Fruit fly (Drosophila melanogaster) whole organism, adult: Measurements from ENCODE around the gene cv.

Experiments used
- CG11617 ChIP-seq: fragments of 200-800 bp; sonication (Bioruptor generic); optimal IDR thresholded peaks from 2 replicates; lab custom pipeline; 2017; ENCODE audit warnings: mild to moderate bottlenecking, missing biosample characterization, missing genetic modification reagents, missing genetic modification characterization
- CG12768 ChIP-seq: fragments of 200-800 bp; sonication (Bioruptor generic); optimal IDR thresholded peaks from 2 replicates; lab custom pipeline; 2017; ENCODE audit warnings: missing biosample characterization, missing genetic modification characterization, mild to moderate bottlenecking, moderate library complexity, missing genetic modification reagents
- CG14711 ChIP-seq: fragments of 200-800 bp; sonication (Bioruptor generic); optimal IDR thresholded peaks from 2 replicates; lab custom pipeline; 2018; ENCODE audit warnings: missing biosample characterization, mild to moderate bottlenecking, missing genetic modification characterization, moderate library complexity
- CG1620 ChIP-seq: fragments of 200-800 bp; sonication (Bioruptor generic); optimal IDR thresholded peaks from 2 replicates; lab custom pipeline; 2016; ENCODE audit warnings: missing biosample characterization, missing genetic modification characterization
- CG33017 ChIP-seq: fragments of 200-800 bp; sonication (Bioruptor generic); optimal IDR thresholded peaks from 2 replicates; lab custom pipeline; 2018; ENCODE audit warnings: missing biosample characterization, mild to moderate bottlenecking, missing genetic modification characterization, moderate library complexity
- CG5204 ChIP-seq: fragments of 200-800 bp; sonication (Bioruptor generic); optimal IDR thresholded peaks from 2 replicates; lab custom pipeline; 2016; ENCODE audit warnings: missing biosample characterization, missing genetic modification characterization
- CG7045 ChIP-seq: fragments of 200-800 bp; sonication (Bioruptor generic); optimal IDR thresholded peaks from 2 replicates; lab custom pipeline; 2017; ENCODE audit warnings: missing biosample characterization, mild to moderate bottlenecking, missing genetic modification characterization
- CG7101 ChIP-seq: fragments of 200-800 bp; sonication (Bioruptor generic); optimal IDR thresholded peaks from 2 replicates; lab custom pipeline; 2018; ENCODE audit warnings: missing biosample characterization, mild to moderate bottlenecking, missing genetic modification characterization, moderate library complexity
- Clk ChIP-seq: fragments of 200-800 bp; sonication (Bioruptor generic); optimal IDR thresholded peaks from 2 replicates; lab custom pipeline; 2017; ENCODE audit warnings: missing biosample characterization, missing genetic modification characterization
- Crg-1 ChIP-seq: fragments of 200-800 bp; sonication (Bioruptor generic); optimal IDR thresholded peaks from 2 replicates; lab custom pipeline; 2016; ENCODE audit warnings: missing biosample characterization, missing genetic modification characterization
- Hr96 ChIP-seq: fragments of 200-800 bp; sonication (Bioruptor generic); optimal IDR thresholded peaks from 2 replicates; lab custom pipeline; 2016; ENCODE audit warnings: missing biosample characterization, missing genetic modification characterization
- Mnt ChIP-seq: fragments of 200-800 bp; sonication (Bioruptor generic); optimal IDR thresholded peaks from 2 replicates; lab custom pipeline; 2016; ENCODE audit warnings: missing biosample characterization, mild to moderate bottlenecking, missing genetic modification characterization
- bab1 ChIP-seq: fragments of 200-800 bp; sonication (Bioruptor generic); optimal IDR thresholded peaks from 3 replicates; lab custom pipeline; 2019; ENCODE audit warnings: missing biosample characterization, mild to moderate bottlenecking, missing genetic modification characterization, moderate library complexity
- cic ChIP-seq: fragments of 200-800 bp; sonication (Bioruptor generic); optimal IDR thresholded peaks from 2 replicates; lab custom pipeline; 2017; ENCODE audit warnings: missing biosample characterization, mild to moderate bottlenecking, missing genetic modification characterization, moderate library complexity
- cnc ChIP-seq, 2 experiments: fragments of >200 bp; optimal IDR thresholded peaks; 2 replicates each; lab custom pipeline; 2017
- kay ChIP-seq: fragments of 200-800 bp; sonication (Bioruptor generic); peaks from one replicate; lab custom pipeline; 2016; ENCODE audit warnings: missing biosample characterization, missing genetic modification characterization, borderline replicate concordance
- ovo ChIP-seq: fragments of 200-800 bp; sonication (Bioruptor generic); optimal IDR thresholded peaks from 2 replicates; lab custom pipeline; 2016; ENCODE audit warnings: missing biosample characterization, missing genetic modification characterization
- pad ChIP-seq: fragments of 200-800 bp; sonication (Bioruptor generic); optimal IDR thresholded peaks from 3 replicates; lab custom pipeline; 2017; ENCODE audit warnings: missing biosample characterization, missing genetic modification characterization, mild to moderate bottlenecking, moderate library complexity, missing genetic modification reagents
- tj ChIP-seq: fragments of 200-800 bp; sonication (Bioruptor generic); optimal IDR thresholded peaks from 3 replicates; lab custom pipeline; 2017; ENCODE audit warnings: missing biosample characterization, mild to moderate bottlenecking, missing genetic modification characterization, moderate library complexity
- toe ChIP-seq: fragments of 200-800 bp; sonication (Bioruptor generic); optimal IDR thresholded peaks from 2 replicates; lab custom pipeline; 2016; ENCODE audit warnings: missing biosample characterization, missing genetic modification characterization

Gene cv

DNA sequence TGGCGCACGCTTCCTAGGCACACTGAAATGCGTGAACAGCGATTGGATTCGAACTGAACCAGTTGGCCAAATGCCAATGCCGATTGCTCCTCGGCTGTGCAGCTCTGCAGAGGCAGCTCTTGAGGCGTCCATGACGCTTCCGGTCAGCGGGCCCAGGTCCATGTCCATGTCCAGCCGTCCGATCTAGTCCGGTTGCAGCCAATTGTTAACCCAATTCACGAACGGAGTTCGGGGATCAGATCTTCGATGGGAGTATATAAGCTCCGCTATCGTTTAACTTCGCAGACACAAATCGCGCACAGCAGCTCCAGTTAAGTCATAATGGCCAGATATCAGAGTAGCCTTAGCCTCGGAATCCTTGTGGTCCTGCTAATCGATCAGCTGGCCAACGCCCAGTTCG lies 6.9 kb upstream of the cv start, which contains the start of gene CG42449:
TSS of gene CG42449 (plus strand) at position 301 of the 400 bp plus-strand sequence.
- TF ChIP-seq CG7101 (tag; lab: Kevin White, UChicago) (no peak), ovo (GFP tag; lab: Kevin White, UChicago) (no peak), cnc (optimal IDR thresholded peaks at IDR 0.05; lab: Kevin White, UChicago) (no peak), tj (no peak), CG33017 (tag; lab: Kevin White, UChicago) (no peak), Clk (GFP tag; lab: Kevin White, UChicago) (no peak), CG14711 (tag; lab: Kevin White, UChicago) (no peak)

dm6 chrX:5690216-5690523 lies 368 bp downstream of the cv start:
- no peak for TF ChIP-seq CG14711 (tag; lab: Kevin White, UChicago)
- TF ChIP-seq Crg-1 (GFP tag; lab: Kevin White, UChicago): no peak

dm6 chrX:5690651-5691379 lies 1.0 kb downstream of the cv start:
- TF ChIP-seq bab1 (GFP tag; lab: Kevin White, UChicago) (peak; percentile 22), toe (no peak), Mnt (GFP tag; lab: Kevin White, UChicago) (peak; percentile 13)

DNA sequence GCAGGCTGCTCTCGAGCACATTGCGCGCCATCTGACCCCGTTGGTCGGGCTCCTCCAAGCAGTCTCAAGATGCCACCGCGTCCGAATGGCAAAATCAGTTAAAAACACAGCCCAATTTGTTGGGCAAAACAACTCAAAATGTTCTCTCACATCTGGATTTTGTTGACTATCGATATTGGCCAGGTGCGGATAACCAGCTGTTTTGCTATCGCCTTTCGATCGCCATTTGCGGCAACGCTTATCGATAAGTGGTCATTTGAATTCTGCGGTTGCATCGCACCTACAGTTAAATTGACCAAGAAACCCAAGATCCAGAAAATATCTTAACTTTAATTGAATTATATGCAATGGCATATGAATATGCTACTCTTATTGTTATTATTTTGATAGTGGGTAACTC lies 5.2 kb downstream of the cv start, which contains the start of gene CG3149:
TSS of gene CG3149 (minus strand) at position 171 of the 400 bp plus-strand sequence.
- TF ChIP-seq bab1 (GFP tag; lab: Kevin White, UChicago) (peak; percentile 32), ovo (GFP tag; lab: Kevin White, UChicago) (no peak), kay (GFP tag; lab: Kevin White, UChicago) (no peak)

DNA sequence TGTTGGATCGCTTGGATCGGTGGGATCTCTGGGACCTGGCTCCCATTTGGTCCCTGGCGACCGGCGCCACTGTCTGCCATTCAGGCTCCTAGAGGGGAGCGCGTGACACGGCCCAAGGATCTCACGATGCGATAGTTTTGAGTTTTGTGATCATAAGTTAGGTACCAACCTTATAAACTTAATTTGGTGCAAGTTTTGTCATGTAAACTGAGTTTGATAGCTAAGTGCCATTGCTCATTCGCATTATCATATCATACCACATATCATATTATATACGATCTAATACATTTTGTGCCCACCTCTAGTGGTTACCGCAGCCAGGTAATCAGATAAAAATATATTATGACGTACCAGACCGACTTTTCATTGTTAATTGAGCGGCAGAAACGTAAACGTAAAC lies 6.2 kb downstream of the cv start:
- TF ChIP-seq toe: no peak
- TF ChIP-seq Mnt (GFP tag; lab: Kevin White, UChicago): no peak
- TF ChIP-seq CG33017 (tag; lab: Kevin White, UChicago): no peak
- TF ChIP-seq Clk (GFP tag; lab: Kevin White, UChicago): no peak
- no peak for TF ChIP-seq ovo (GFP tag; lab: Kevin White, UChicago)
- no peak for TF ChIP-seq bab1 (GFP tag; lab: Kevin White, UChicago)
- TF ChIP-seq kay (GFP tag; lab: Kevin White, UChicago): no peak
- no peak for TF ChIP-seq CG7045 (GFP tag; lab: Kevin White, UChicago)
- TF ChIP-seq cic (GFP tag; lab: Kevin White, UChicago): no peak
- TF ChIP-seq CG11617 (GFP tag; lab: Kevin White, UChicago): no peak
- no peak for TF ChIP-seq cnc (optimal IDR thresholded peaks at IDR 0.05; lab: Kevin White, UChicago)
- no peak for TF ChIP-seq Crg-1 (GFP tag; lab: Kevin White, UChicago)

DNA sequence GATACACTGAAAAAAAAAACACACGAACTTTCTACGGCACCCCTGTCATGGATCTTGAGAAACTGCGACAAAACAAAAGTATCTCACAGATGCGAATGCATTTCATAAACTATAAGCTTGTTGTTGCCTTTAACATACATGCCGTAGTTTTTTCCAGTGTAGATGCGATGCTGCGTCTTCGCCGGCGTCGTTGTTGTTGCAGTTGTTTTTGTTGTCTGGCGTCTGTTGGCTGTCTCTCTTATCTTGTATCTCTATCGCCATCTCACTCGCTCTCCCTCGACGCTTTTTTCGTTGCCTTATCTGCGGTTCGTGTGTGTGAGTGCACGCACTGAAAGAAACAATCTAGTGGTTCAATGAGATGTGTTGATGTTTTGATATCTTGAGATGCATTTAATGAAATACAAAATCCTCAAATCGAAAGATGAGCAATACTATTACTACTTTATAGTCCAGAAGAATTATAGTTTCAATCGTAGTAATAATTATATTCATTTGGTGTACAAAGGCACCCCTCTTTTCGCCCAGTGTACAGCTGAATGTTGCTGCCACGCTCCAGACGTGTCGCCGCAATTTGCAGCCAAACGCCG lies 6.7 kb downstream of the cv start:
- peak; percentile 69 for TF ChIP-seq CG5204 (GFP tag; lab: Kevin White, UChicago)
- TF ChIP-seq CG14711 (tag; lab: Kevin White, UChicago): peak; percentile 64
- TF ChIP-seq tj: peak; percentile 51
- no peak for TF ChIP-seq ovo (GFP tag; lab: Kevin White, UChicago)
- TF ChIP-seq CG7045 (GFP tag; lab: Kevin White, UChicago): peak; percentile 55
- TF ChIP-seq Hr96 (GFP tag; lab: Kevin White, UChicago): peak; percentile 81
- TF ChIP-seq pad: peak; percentile 15
- peak; percentile 74 for TF ChIP-seq toe
- peak; percentile 26 for TF ChIP-seq Mnt (GFP tag; lab: Kevin White, UChicago)
- peak; percentile 59 for TF ChIP-seq CG11617 (GFP tag; lab: Kevin White, UChicago)
- no peak for TF ChIP-seq bab1 (GFP tag; lab: Kevin White, UChicago)
- TF ChIP-seq Clk (GFP tag; lab: Kevin White, UChicago): peak; percentile 36
- peak; percentile 58 for TF ChIP-seq CG33017 (tag; lab: Kevin White, UChicago)
- no peak for TF ChIP-seq cnc (optimal IDR thresholded peaks at IDR 0.05; lab: Kevin White, UChicago)
- TF ChIP-seq CG7101 (tag; lab: Kevin White, UChicago): peak; percentile 70
- TF ChIP-seq cic (GFP tag; lab: Kevin White, UChicago): peak; percentile 29
- TF ChIP-seq CG1620: peak; percentile 48
- TF ChIP-seq kay (GFP tag; lab: Kevin White, UChicago): no peak
- peak; percentile 59 for TF ChIP-seq CG12768 (GFP tag; lab: Kevin White, UChicago)
- TF ChIP-seq Crg-1 (GFP tag; lab: Kevin White, UChicago): peak; percentile 56

DNA sequence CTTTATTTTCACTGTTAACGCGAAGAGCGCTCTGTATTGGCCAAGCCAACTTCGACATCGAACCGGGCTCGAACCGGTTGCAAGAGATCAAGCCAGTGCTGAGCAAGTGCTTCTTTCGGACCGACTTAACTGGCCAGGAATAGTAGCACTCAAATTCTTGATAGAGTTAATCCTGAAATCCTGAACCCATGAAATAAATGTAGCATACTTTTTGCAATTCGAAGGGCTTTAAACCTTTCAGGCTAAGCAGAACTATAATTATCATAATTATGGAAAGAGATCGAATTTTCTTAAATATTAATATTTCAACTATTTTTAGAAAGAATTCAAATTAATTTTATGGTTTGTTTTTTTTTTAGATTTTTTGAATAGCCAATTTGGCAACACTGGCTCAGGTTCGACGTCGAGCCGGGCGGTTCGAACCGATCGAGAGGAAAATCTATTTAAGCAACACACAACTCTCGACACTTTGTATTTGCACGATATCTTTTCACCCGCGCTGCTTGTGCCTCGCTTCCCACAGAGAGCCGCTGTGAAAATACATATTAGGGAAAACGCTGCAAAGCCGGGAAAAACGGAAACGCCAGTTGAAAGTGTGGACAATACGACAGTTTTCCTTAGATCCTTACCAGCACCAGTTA lies 8.4 kb downstream of the cv start, which contains the start of gene AdamTS-B:
TSS of gene AdamTS-B (plus strand) at position 471 of the 641 bp plus-strand sequence.
- TF ChIP-seq CG11617 (GFP tag; lab: Kevin White, UChicago) (peak; percentile 50), bab1 (GFP tag; lab: Kevin White, UChicago) (no peak), CG7101 (tag; lab: Kevin White, UChicago) (peak; percentile 39), CG12768 (GFP tag; lab: Kevin White, UChicago) (no peak), CG7045 (GFP tag; lab: Kevin White, UChicago) (peak; percentile 18), CG33017 (tag; lab: Kevin White, UChicago) (peak; percentile 18), Hr96 (GFP tag; lab: Kevin White, UChicago) (peak; percentile 6), CG1620 (peak; percentile 19), tj (peak; percentile 7), CG14711 (tag; lab: Kevin White, UChicago) (peak; percentile 26), Crg-1 (GFP tag; lab: Kevin White, UChicago) (no peak), Clk (GFP tag; lab: Kevin White, UChicago) (no peak)
